Fruit fly (Drosophila melanogaster) whole organism: Measurements from ENCODE around the gene Naa20A.

Experiments
- CG8478 ChIP-seq: fragments of >200 bp; optimal IDR thresholded peaks from 2 replicates; lab custom pipeline; 2018; ENCODE audit warnings: inconsistent platforms
- Dll ChIP-seq: fragments of >200 bp; optimal IDR thresholded peaks from 2 replicates; lab custom pipeline; 2017
- EcR ChIP-seq, 2 experiments: fragments of >200 bp; optimal IDR thresholded peaks; 2 replicates each; lab custom pipeline; 2017; ENCODE audit warnings: missing biosample characterization in 2 of 2, missing genetic modification characterization in 2 of 2, missing genetic modification reagents in 2 of 2
- pan ChIP-seq: fragments of >200 bp; optimal IDR thresholded peaks from 2 replicates; lab custom pipeline; 2017
- psq ChIP-seq: fragments of >200 bp; optimal IDR thresholded peaks from 2 replicates; lab custom pipeline; 2017
- usp ChIP-seq: fragments of >200 bp; optimal IDR thresholded peaks from 2 replicates; lab custom pipeline; 2017; ENCODE audit warnings: missing biosample characterization, missing genetic modification characterization, mixed read lengths

Naa20A gene

dm6 chrX:19592309-19592708, 30.6 kb downstream of the Naa20A start, which contains the start of gene CG14205:
Gene CG14205 (plus strand): TSS chrX:19592609.
- TF ChIP-seq usp (no peak), pan (lab: Kevin White, UChicago) (no peak), Dll (lab: Kevin White, UChicago) (no peak), CG8478 (lab: Kevin White, UChicago) (no peak), psq (lab: Kevin White, UChicago) (no peak), EcR (GFP tag; optimal IDR thresholded peaks at IDR 0.05; lab: Kevin White, UChicago) (no peak)

dm6 chrX:19590579-19590978, 32.3 kb downstream of the Naa20A start:
- TF ChIP-seq EcR (GFP tag; optimal IDR thresholded peaks at IDR 0.05; lab: Kevin White, UChicago) (no peak), pan (lab: Kevin White, UChicago) (no peak), psq (lab: Kevin White, UChicago) (no peak), Dll (lab: Kevin White, UChicago) (no peak), usp (no peak), CG8478 (lab: Kevin White, UChicago) (no peak)

- no peak for TF ChIP-seq pan (lab: Kevin White, UChicago)
- no peak for TF ChIP-seq psq (lab: Kevin White, UChicago)
- TF ChIP-seq Dll (lab: Kevin White, UChicago) = no peak
- TF ChIP-seq CG8478 (lab: Kevin White, UChicago) = no peak
- TF ChIP-seq EcR (GFP tag; optimal IDR thresholded peaks at IDR 0.05; lab: Kevin White, UChicago) = no peak
- no peak for TF ChIP-seq usp
Observed at dm6 chrX:19590070-19590469, 32.8 kb downstream of the Naa20A start, which contains the start of gene CG14219. Gene CG14219 (minus strand): TSS chrX:19590170.

dm6 chrX:19585142-19585541, 37.7 kb downstream of the Naa20A start:
- no peak for TF ChIP-seq pan (lab: Kevin White, UChicago)
- TF ChIP-seq psq (lab: Kevin White, UChicago) = no peak
- no peak for TF ChIP-seq Dll (lab: Kevin White, UChicago)
- TF ChIP-seq CG8478 (lab: Kevin White, UChicago) = no peak
- TF ChIP-seq usp = no peak
- TF ChIP-seq EcR (GFP tag; optimal IDR thresholded peaks at IDR 0.05; lab: Kevin White, UChicago) = no peak

- no peak for TF ChIP-seq pan (lab: Kevin White, UChicago)
- TF ChIP-seq CG8478 (lab: Kevin White, UChicago) = no peak
- TF ChIP-seq EcR (GFP tag; optimal IDR thresholded peaks at IDR 0.05; lab: Kevin White, UChicago) = no peak
Observed at dm6 chrX:19583317-19583716, 39.6 kb downstream of the Naa20A start, which contains the start of gene CG14204. Gene CG14204 (plus strand): TSS chrX:19583617.

- TF ChIP-seq usp (no peak), Dll (lab: Kevin White, UChicago) (no peak), psq (lab: Kevin White, UChicago) (no peak), pan (lab: Kevin White, UChicago) (no peak), EcR (GFP tag; optimal IDR thresholded peaks at IDR 0.05; lab: Kevin White, UChicago) (no peak), CG8478 (lab: Kevin White, UChicago) (no peak)
Observed at dm6 chrX:19582732-19583131, 40.1 kb downstream of the Naa20A start.

dm6 chrX:19581881-19582280, 41.0 kb downstream of the Naa20A start, which contains the start of gene CG14218:
Gene CG14218 (minus strand): TSS chrX:19581981.
- no peak for TF ChIP-seq usp

- TF ChIP-seq CG8478 (lab: Kevin White, UChicago) (no peak), psq (lab: Kevin White, UChicago) (no peak), EcR (GFP tag; optimal IDR thresholded peaks at IDR 0.05; lab: Kevin White, UChicago) (no peak), usp (no peak), Dll (lab: Kevin White, UChicago) (no peak), pan (lab: Kevin White, UChicago) (no peak)
Observed at dm6 chrX:19579648-19580301, 43.1 kb downstream of the Naa20A start, which contains the start of gene Tao. Gene Tao (minus strand): TSS chrX:19579800.

- TF ChIP-seq EcR (GFP tag; optimal IDR thresholded peaks at IDR 0.05; lab: Kevin White, UChicago) = no peak
- no peak for TF ChIP-seq pan (lab: Kevin White, UChicago)
- peak; percentile 89 for TF ChIP-seq CG8478 (lab: Kevin White, UChicago)
Observed at dm6 chrX:19578908-19579647, 43.8 kb downstream of the Naa20A start.

- TF ChIP-seq psq (lab: Kevin White, UChicago) = no peak
- no peak for TF ChIP-seq EcR (GFP tag; optimal IDR thresholded peaks at IDR 0.05; lab: Kevin White, UChicago)
- no peak for TF ChIP-seq pan (lab: Kevin White, UChicago)
- no peak for TF ChIP-seq usp
- no peak for TF ChIP-seq Dll (lab: Kevin White, UChicago)
- TF ChIP-seq CG8478 (lab: Kevin White, UChicago) = no peak
Observed at dm6 chrX:19577940-19578632, 44.8 kb downstream of the Naa20A start.

- TF ChIP-seq usp = no peak
- no peak for TF ChIP-seq EcR (GFP tag; optimal IDR thresholded peaks at IDR 0.05; lab: Kevin White, UChicago)
- no peak for TF ChIP-seq Dll (lab: Kevin White, UChicago)
- no peak for TF ChIP-seq psq (lab: Kevin White, UChicago)
- TF ChIP-seq CG8478 (lab: Kevin White, UChicago) = no peak
- no peak for TF ChIP-seq pan (lab: Kevin White, UChicago)
Observed at dm6 chrX:19573687-19574086, 49.2 kb downstream of the Naa20A start.
